Fruit fly (Drosophila melanogaster): ENCODE measurements around the gene CG12983.

- no peak for TF ChIP-seq sens (GFP tag)
- no peak for TF ChIP-seq MBD-R2 (GFP tag; IDR thresholded peaks at IDR 0.05)
- no peak for TF ChIP-seq pum (GFP tag; optimal IDR thresholded peaks at IDR 0.05)
Observed at dm6 chr3L:20982544-20982943, 16.0 kb upstream of the CG12983 start.
